Worm (Caenorhabditis elegans) whole organism, early embryonic: Measurements from ENCODE around the gene gcp-2.2.

Experiments
- flt-1 ChIP-seq: fragments of 200-800 bp; sonication (Bioruptor generic); IDR thresholded peaks from 2 replicates; pipeline ENCODE4 v1.3.6; 2022; ENCODE audit warnings: missing genetic modification characterization, missing compliant biosample characterization
- tbx-37 ChIP-seq: fragments of 200-800 bp; sonication (Bioruptor generic); conservative IDR thresholded peaks from 2 replicates; pipeline ENCODE4 v1.3.6; 2022; ENCODE audit warnings: missing genetic modification reagents, missing genetic modification characterization, missing compliant biosample characterization
- tra-4 ChIP-seq: sonication (generic microtip); optimal IDR thresholded peaks from 2 replicates; lab custom pipeline; 2017; ENCODE audit warnings: missing genetic modification characterization, missing compliant biosample characterization

DNA sequence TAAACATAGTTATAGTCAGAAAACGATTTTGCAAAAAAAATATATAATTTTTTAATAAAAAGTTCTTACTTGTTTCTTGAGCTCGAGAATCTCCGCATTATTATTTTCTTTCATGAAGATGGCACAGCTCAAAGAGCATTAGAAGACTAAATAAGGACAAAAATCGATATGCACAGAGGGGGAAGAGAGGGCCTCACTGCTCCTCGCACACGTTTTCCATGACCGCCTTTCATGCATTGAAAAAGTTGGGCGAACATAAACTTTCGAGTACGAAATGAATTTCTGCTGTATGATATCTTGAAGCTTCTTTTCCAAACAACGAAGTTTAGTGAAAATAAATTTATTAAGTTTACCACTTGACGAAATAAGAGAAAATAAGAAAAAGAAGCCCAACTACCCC, 26.3 kb upstream of the gcp-2.2 start, which contains the start of gene ccdc-149:
- TF ChIP-seq flt-1 (GFP tag; lab: Robert Waterston, UW) (no peak), tra-4 (no peak), tbx-37 (GFP tag; lab: Robert Waterston, UW) (no peak)
